Worm (Caenorhabditis elegans): ENCODE results near the gene rpb-9.
A peak's percentile ranks its signal among the peaks of the same experiment; 100 is the strongest.

The rpb-9 gene

DNA sequence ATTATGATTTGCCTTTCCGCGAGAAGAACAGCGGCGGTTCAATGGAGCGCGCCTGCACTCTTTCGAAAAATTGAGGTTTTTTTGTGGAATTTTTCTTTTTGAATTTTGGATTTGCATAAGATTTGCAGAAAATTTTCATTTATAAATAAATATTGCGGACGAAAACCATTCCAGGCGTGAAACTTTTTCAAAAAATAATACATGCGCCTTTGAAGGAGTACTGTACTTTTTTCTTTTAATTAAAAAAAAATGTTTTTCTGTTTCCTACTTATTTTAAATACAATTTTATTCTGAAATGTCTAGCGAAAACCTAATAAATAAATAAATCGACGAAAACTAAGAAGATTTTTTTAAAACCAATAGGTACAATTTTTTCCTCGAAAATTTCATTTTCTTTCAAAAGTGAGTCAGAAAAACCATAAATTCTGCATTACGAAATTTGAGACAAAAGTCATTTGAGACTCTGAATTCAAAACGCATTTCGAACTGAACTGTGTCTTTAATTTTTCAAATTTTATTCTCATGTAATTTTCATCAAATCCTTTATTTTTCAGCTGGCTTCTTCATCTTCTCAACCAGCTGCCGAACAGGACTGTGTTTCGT lies 31.1 kb downstream of the rpb-9 start, which contains the start of gene F26D11.1:
Gene F26D11.1, plus strand, starts transcription at position 553 of the 603 bp plus-strand sequence.
- TF ChIP-seq ref-1 (GFP tag; conservative IDR thresholded peaks at IDR 0.05): no peak
- no peak for TF ChIP-seq tab-1 (GFP tag; IDR thresholded peaks at IDR 0.05)
- TF ChIP-seq flt-1 (GFP tag; IDR thresholded peaks at IDR 0.05): no peak
- TF ChIP-seq cog-1 (tag; optimal IDR thresholded peaks at IDR 0.05): no peak
- no peak for TF ChIP-seq T22C8.4 (GFP tag; IDR thresholded peaks at IDR 0.05)
- no peak for TF ChIP-seq med-1 (GFP tag; optimal IDR thresholded peaks at IDR 0.05; ENCODE audit: insufficient read depth)
- TF ChIP-seq klf-2 (GFP tag; conservative IDR thresholded peaks at IDR 0.05): no peak
- no peak for TF ChIP-seq ztf-29 (GFP tag; IDR thresholded peaks at IDR 0.05)
- no peak for TF ChIP-seq ztf-23 (GFP tag; IDR thresholded peaks at IDR 0.05)

DNA sequence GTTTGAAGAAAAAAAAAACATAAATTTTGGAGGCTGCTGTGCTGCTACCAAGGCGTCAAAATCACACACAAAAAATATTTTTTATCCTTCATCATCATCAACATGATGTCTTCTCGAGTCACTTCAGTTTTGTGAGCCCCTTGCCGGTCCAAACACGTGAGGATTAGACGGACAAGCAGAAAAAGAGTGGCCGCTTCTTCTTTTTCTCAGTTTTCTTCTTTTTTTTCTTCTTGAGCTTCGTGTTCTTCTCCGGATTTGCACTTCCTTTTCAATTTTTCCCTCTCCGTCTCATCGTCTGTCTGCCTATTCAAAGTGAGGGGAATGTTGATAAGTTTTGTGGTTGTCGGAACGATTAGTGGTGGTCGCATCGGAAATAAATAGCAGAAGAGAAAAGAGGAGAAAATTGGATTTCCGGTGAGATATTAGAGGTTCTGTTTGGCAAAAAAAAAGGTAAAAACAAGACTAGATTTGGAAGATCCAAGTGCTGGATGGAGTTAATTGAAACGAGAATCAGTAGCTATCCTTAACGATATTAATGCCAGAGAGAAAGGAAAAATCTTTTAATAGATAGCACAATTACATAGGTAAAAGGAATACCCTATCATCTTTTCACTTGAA lies 31.7 kb downstream of the rpb-9 start:
- TF ChIP-seq klf-2 (GFP tag; conservative IDR thresholded peaks at IDR 0.05) (no peak), med-1 (GFP tag; optimal IDR thresholded peaks at IDR 0.05; ENCODE audit: insufficient read depth) (no peak), flt-1 (GFP tag; IDR thresholded peaks at IDR 0.05) (no peak), ztf-29 (GFP tag; IDR thresholded peaks at IDR 0.05) (no peak), ref-1 (GFP tag; conservative IDR thresholded peaks at IDR 0.05) (no peak), tab-1 (GFP tag; IDR thresholded peaks at IDR 0.05) (no peak), T22C8.4 (GFP tag; IDR thresholded peaks at IDR 0.05) (no peak), ztf-23 (GFP tag; IDR thresholded peaks at IDR 0.05) (no peak), cog-1 (tag; optimal IDR thresholded peaks at IDR 0.05) (no peak)

DNA sequence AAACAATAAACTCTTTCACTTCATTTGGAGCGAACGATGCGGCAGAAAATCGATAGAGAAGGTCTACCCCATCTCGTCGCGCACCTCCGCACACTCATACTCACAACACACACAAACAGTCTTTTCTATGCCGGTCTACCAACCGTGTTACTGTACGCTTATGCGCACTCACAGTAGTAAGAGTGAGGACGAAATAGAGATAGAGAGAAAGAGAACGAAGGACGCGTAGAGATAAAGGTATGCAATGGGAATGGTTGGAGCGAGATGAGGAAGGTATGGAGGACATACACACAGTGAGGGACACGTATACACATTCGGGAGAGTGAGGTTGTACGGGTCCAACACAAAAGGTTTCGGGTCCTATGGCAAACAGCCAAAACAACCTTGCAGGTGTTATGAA lies 33.3 kb downstream of the rpb-9 start:
- TF ChIP-seq klf-2 (GFP tag; conservative IDR thresholded peaks at IDR 0.05) (no peak), ztf-29 (GFP tag; IDR thresholded peaks at IDR 0.05) (no peak), med-1 (GFP tag; optimal IDR thresholded peaks at IDR 0.05; ENCODE audit: insufficient read depth) (no peak), T22C8.4 (GFP tag; IDR thresholded peaks at IDR 0.05) (peak; percentile 55; the same call in 1 of the 2 replicates), cog-1 (tag; optimal IDR thresholded peaks at IDR 0.05) (peak; percentile 14), ztf-23 (GFP tag; IDR thresholded peaks at IDR 0.05) (0 out of 2 replicates have a peak, but pooled peaks have one; percentile 30), ref-1 (GFP tag; conservative IDR thresholded peaks at IDR 0.05) (no peak), tab-1 (GFP tag; IDR thresholded peaks at IDR 0.05) (no peak), flt-1 (GFP tag; IDR thresholded peaks at IDR 0.05) (peak; percentile 24; the same call in 1 of the 2 replicates)

DNA sequence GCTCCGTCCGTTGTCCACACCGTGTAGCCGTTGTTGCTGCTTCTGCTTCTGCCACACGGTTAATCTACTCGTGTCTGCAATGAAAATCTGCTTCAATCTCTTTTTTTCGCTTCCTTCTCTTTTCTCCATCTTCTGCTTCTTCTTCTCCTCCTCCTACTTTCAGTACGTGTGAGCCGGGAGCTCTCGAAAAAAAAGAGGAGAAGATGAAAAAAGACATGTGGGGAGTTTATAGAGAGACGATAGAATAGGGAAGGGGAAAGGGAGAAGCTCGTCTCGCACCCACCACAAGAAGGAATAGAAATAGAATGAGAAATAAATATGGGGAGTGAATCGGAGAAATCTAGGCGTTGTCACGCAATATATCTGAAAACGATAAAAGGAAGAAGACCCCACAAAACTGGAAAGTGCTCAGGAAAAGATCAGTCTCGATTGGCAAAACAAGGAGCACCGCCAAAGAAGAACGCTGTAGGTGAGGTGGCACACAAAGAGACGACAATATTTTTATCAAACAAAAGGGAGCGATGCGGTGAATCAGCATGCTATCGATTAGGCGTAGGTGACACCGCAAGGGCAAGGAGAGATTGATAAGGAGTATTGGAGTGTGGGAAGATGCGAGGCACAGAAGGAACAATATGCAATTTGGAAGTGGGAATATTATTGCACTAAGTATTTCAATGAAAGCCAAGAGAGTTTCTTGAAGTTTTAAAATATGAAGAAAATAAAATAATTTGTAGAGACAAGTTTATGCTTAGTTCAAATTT lies 34.3 kb downstream of the rpb-9 start, which contains the start of gene let-413:
Gene let-413, minus strand, starts transcription at position 76 of the 761 bp plus-strand sequence.
- TF ChIP-seq ztf-23 (GFP tag; IDR thresholded peaks at IDR 0.05): no peak
- no peak for TF ChIP-seq flt-1 (GFP tag; IDR thresholded peaks at IDR 0.05)
- no peak for TF ChIP-seq tab-1 (GFP tag; IDR thresholded peaks at IDR 0.05)
- no peak for TF ChIP-seq med-1 (GFP tag; optimal IDR thresholded peaks at IDR 0.05; ENCODE audit: insufficient read depth)
- TF ChIP-seq ref-1 (GFP tag; conservative IDR thresholded peaks at IDR 0.05): no peak
- no peak for TF ChIP-seq T22C8.4 (GFP tag; IDR thresholded peaks at IDR 0.05)
- TF ChIP-seq cog-1 (tag; optimal IDR thresholded peaks at IDR 0.05): no peak
- TF ChIP-seq ztf-29 (GFP tag; IDR thresholded peaks at IDR 0.05): no peak
- no peak for TF ChIP-seq klf-2 (GFP tag; conservative IDR thresholded peaks at IDR 0.05)

DNA sequence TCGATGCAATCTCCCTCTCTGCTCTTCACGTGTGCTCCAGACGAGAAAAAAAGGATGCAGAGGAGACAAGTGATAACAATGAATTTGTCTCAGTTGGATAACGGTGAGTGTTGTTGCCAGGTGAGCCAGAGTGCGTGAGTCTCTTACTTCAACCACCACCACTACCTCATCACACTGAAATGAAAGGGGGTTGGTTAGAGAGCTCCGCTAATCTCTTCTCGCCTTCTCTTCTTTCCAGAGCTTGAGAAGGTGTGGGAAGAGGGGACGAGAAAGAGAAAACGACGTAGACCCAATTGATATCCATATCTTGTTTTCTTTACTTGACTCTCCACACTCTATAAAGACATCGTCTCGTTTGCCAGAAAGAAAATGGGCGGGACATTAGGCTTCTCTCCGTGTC lies 40.8 kb downstream of the rpb-9 start:
- TF ChIP-seq med-1 (GFP tag; optimal IDR thresholded peaks at IDR 0.05; ENCODE audit: insufficient read depth): no peak
- no peak for TF ChIP-seq T22C8.4 (GFP tag; IDR thresholded peaks at IDR 0.05)
- TF ChIP-seq ztf-23 (GFP tag; IDR thresholded peaks at IDR 0.05): no peak
- TF ChIP-seq flt-1 (GFP tag; IDR thresholded peaks at IDR 0.05): no peak
- TF ChIP-seq ref-1 (GFP tag; conservative IDR thresholded peaks at IDR 0.05): no peak
- TF ChIP-seq tab-1 (GFP tag; IDR thresholded peaks at IDR 0.05): no peak
- no peak for TF ChIP-seq ztf-29 (GFP tag; IDR thresholded peaks at IDR 0.05)
- no peak for TF ChIP-seq cog-1 (tag; optimal IDR thresholded peaks at IDR 0.05)
- TF ChIP-seq klf-2 (GFP tag; conservative IDR thresholded peaks at IDR 0.05): no peak

DNA sequence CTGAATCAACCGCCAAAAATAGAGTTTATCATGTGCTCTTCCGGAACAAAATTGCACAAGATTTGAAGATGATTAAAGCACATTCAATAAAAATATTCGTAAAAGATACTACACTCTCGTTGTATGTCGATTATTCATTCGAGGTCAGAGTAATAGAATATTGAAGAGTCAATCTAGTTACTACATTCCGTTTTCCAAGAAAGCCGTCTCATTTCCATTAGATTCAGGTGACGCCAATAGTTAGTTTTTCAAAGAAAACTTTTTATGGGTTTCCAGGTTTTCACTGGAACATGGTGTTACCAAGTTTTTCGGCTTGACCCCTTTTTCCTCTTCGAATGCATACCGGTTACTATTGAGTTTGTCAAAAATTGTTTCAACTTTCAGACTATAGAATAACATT lies 41.6 kb downstream of the rpb-9 start:
- no peak for TF ChIP-seq med-1 (GFP tag; optimal IDR thresholded peaks at IDR 0.05; ENCODE audit: insufficient read depth)
- no peak for TF ChIP-seq cog-1 (tag; optimal IDR thresholded peaks at IDR 0.05)
- TF ChIP-seq ztf-29 (GFP tag; IDR thresholded peaks at IDR 0.05): no peak
- TF ChIP-seq flt-1 (GFP tag; IDR thresholded peaks at IDR 0.05): no peak
- no peak for TF ChIP-seq tab-1 (GFP tag; IDR thresholded peaks at IDR 0.05)
- no peak for TF ChIP-seq ztf-23 (GFP tag; IDR thresholded peaks at IDR 0.05)
- TF ChIP-seq klf-2 (GFP tag; conservative IDR thresholded peaks at IDR 0.05): no peak
- no peak for TF ChIP-seq ref-1 (GFP tag; conservative IDR thresholded peaks at IDR 0.05)
- no peak for TF ChIP-seq T22C8.4 (GFP tag; IDR thresholded peaks at IDR 0.05)

DNA sequence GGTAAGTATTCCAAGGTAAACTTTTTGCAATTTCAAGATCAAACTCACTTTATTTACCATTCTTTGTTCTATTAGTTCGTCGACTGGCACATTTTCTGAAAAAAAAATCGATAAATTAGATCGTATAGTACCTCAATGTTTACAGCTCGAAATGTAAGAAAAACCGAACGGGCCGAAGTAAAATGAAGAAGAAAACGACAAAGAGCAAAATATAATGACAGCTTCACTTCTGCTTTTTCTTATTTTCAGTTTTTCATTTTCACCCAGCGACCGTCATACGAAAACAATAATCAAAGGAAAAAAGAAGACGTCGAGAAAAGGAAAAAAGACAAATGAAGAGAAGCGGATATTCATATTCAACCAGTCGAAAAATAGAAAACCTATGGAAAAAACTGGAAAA lies 43.0 kb downstream of the rpb-9 start, which contains the start of gene che-7:
Gene che-7, minus strand, starts transcription at position 101 of the 400 bp plus-strand sequence.
- TF ChIP-seq T22C8.4 (GFP tag; IDR thresholded peaks at IDR 0.05): peak; percentile 39; the same call in 1 of the 2 replicates
- no peak for TF ChIP-seq flt-1 (GFP tag; IDR thresholded peaks at IDR 0.05)

DNA sequence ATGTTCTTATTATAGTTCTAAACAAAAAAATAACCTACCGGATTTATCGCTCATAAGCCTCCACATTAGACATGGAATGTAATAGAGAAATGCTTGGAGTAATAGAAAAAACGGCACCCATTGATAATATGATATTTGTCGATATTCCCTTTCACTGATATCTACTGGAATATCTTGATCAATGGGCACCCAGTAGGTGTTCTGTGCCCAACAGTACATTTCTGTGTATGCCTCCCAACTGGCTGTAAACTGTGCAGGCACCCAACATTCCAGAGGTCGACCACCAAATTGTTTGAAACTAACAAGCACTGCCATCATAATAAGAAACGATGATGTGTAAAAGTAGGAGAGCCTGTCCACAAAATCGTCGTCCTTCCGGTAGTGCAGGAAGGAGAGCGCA lies 47.7 kb downstream of the rpb-9 start:
- TF ChIP-seq flt-1 (GFP tag; IDR thresholded peaks at IDR 0.05): no peak
- no peak for TF ChIP-seq med-1 (GFP tag; optimal IDR thresholded peaks at IDR 0.05; ENCODE audit: insufficient read depth)
- TF ChIP-seq ztf-29 (GFP tag; IDR thresholded peaks at IDR 0.05): no peak
- TF ChIP-seq klf-2 (GFP tag; conservative IDR thresholded peaks at IDR 0.05): no peak
- TF ChIP-seq ref-1 (GFP tag; conservative IDR thresholded peaks at IDR 0.05): no peak
- TF ChIP-seq cog-1 (tag; optimal IDR thresholded peaks at IDR 0.05): no peak
- no peak for TF ChIP-seq tab-1 (GFP tag; IDR thresholded peaks at IDR 0.05)
- no peak for TF ChIP-seq T22C8.4 (GFP tag; IDR thresholded peaks at IDR 0.05)
- TF ChIP-seq ztf-23 (GFP tag; IDR thresholded peaks at IDR 0.05): no peak
